Worm (Caenorhabditis elegans): Measurements from ENCODE around the gene idh-1.
A peak's percentile ranks its signal among the peaks of the same experiment; 100 is the strongest.

idh-1 gene

DNA sequence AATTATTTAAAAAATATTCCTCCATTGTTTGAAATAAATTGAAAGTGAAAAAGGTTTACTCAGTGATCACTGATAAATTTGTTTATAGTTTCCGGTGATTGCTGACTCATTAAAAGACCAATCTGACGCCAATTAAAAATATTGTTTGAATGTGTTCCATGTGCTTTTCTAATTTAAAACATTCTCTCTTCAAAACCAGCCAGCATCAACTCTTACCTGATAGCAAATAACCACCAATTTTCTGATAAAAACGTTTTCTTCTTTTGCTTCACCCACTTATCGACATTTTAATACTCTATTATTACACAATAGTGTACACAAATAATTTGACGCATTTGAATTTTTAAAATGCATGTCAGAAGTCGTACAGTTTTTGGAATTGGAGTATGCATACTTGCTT lies 39.2 kb downstream of the idh-1 start, which contains the start of gene F56D5.6:
TSS of gene F56D5.6 (plus strand) at position 208 of the 400 bp plus-strand sequence.
- no peak for TF ChIP-seq mef-2 (tag; optimal IDR thresholded peaks at IDR 0.05)
- no peak for TF ChIP-seq ceh-82 (tag; optimal IDR thresholded peaks at IDR 0.05)
- no peak for TF ChIP-seq ets-5 (GFP tag; IDR thresholded peaks at IDR 0.05)
- TF ChIP-seq nhr-77 (tag; optimal IDR thresholded peaks at IDR 0.05) = no peak
- TF ChIP-seq sptf-1 (tag; optimal IDR thresholded peaks at IDR 0.05) = no peak
- TF ChIP-seq pqm-1 (tag; optimal IDR thresholded peaks at IDR 0.05) = no peak
- TF ChIP-seq elt-2 (tag; optimal IDR thresholded peaks at IDR 0.05) = peak; percentile 17

DNA sequence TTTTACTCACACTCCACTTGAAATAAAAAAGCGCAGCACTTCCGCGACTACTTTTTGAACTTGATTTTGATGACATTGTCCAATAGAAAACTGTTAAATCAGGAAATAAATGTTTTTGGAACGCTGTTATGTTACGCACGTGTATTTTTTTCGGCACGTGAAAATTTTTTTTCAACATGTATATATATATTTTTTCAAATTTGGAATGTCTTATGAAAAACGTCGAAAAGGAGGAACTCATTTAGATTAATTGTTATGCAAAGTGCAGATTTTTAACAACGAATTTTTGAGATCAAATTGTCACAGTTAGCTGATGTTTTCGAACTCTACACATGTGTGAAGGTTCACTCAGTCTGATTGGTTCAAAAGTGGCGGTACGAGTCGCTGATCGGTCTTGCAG lies 42.4 kb downstream of the idh-1 start, which contains the start of gene F56D5.2:
TSS of gene F56D5.2 (minus strand) at position 101 of the 400 bp plus-strand sequence.
- TF ChIP-seq ets-5 (GFP tag; IDR thresholded peaks at IDR 0.05) (no peak), irx-1 (tag; optimal IDR thresholded peaks at IDR 0.05) (no peak), nhr-85 (tag) (no peak), nhr-71 (tag; optimal IDR thresholded peaks at IDR 0.05) (no peak), blmp-1 (tag; optimal IDR thresholded peaks at IDR 0.05) (no peak), sptf-1 (tag; optimal IDR thresholded peaks at IDR 0.05) (no peak), ces-1 (GFP tag; optimal IDR thresholded peaks at IDR 0.05) (no peak), nhr-84 (tag; optimal IDR thresholded peaks at IDR 0.05) (no peak), lin-14 (GFP tag; optimal IDR thresholded peaks at IDR 0.05) (no peak), lin-35 (GFP tag; optimal IDR thresholded peaks at IDR 0.05) (no peak), nhr-47 (tag; optimal IDR thresholded peaks at IDR 0.05) (no peak), grh-1 (GFP tag; IDR thresholded peaks at IDR 0.05) (no peak), unc-62 (GFP tag; optimal IDR thresholded peaks at IDR 0.05) (no peak), elt-3 (tag; optimal IDR thresholded peaks at IDR 0.05) (no peak)

DNA sequence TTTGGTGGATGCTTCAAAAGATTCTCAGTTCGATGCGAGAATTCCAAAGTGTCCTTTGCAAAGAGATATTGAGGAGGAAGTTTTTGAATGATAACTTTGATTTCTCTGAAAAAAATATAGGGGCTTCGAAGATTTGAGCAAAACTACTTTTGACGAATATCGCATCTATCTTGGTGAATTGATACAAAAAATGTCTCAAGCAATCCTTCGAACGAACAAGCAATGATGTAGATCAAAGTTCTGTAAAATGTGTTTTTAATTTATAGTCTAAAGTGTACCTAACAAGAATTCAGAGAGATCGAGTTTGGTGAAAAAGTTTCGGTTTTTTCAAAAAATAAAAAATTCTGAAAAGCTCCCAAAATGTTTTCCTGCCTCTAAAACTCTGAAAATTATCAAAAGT lies 43.6 kb downstream of the idh-1 start, which contains the start of gene F56D5.3:
TSS of gene F56D5.3 (plus strand) at position 301 of the 400 bp plus-strand sequence.
- TF ChIP-seq pax-3 (tag; optimal IDR thresholded peaks at IDR 0.05) = no peak
- TF ChIP-seq mab-9 (GFP tag; IDR thresholded peaks at IDR 0.05) = no peak
- TF ChIP-seq C16A3.4 (tag; optimal IDR thresholded peaks at IDR 0.05) = no peak
- TF ChIP-seq lin-39 (tag; optimal IDR thresholded peaks at IDR 0.05) = no peak
- no peak for TF ChIP-seq elt-3 (tag; optimal IDR thresholded peaks at IDR 0.05)
- TF ChIP-seq vab-15 (tag; optimal IDR thresholded peaks at IDR 0.05) = no peak
- TF ChIP-seq grh-1 (GFP tag; IDR thresholded peaks at IDR 0.05) = no peak
- TF ChIP-seq lin-15B (tag; optimal IDR thresholded peaks at IDR 0.05) = no peak
- no peak for TF ChIP-seq pqm-1 (tag; optimal IDR thresholded peaks at IDR 0.05)
- TF ChIP-seq blmp-1 (tag; optimal IDR thresholded peaks at IDR 0.05) = no peak

DNA sequence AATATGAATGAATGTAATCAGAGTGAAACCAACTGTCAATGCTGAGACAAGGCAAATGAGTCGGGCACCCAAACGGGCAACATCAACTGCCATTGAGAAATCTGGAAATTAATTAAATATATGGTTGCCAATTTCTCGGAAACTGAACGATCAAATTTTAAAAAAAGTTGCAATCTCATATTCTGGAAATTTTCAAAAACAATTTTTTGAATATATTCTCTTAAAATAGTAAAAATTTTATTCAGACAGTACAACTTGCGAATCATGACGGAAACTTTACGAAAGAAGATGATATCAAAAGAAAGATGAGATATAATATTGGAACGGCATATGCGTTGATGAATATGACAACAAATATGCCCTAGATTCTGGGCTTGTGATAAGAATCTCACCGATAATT lies 44.8 kb downstream of the idh-1 start, which contains the start of gene col-121:
TSS of gene col-121 (minus strand) at position 101 of the 400 bp plus-strand sequence.
- TF ChIP-seq lin-14 (GFP tag; optimal IDR thresholded peaks at IDR 0.05) (no peak), nhr-71 (tag; optimal IDR thresholded peaks at IDR 0.05) (no peak), ceh-82 (tag; optimal IDR thresholded peaks at IDR 0.05) (no peak), nhr-84 (tag; optimal IDR thresholded peaks at IDR 0.05) (no peak), hlh-4 (tag; optimal IDR thresholded peaks at IDR 0.05) (no peak), nhr-77 (tag; optimal IDR thresholded peaks at IDR 0.05) (no peak), nhr-12 (tag; optimal IDR thresholded peaks at IDR 0.05) (no peak), ceh-90 (tag; optimal IDR thresholded peaks at IDR 0.05) (no peak), unc-98 (GFP tag; IDR thresholded peaks at IDR 0.05) (no peak), ama-1 (optimal IDR thresholded peaks at IDR 0.05) (no peak), zip-4 (GFP tag; optimal IDR thresholded peaks at IDR 0.05) (no peak), nhr-28 (tag; optimal IDR thresholded peaks at IDR 0.05) (no peak), nhr-237 (tag; optimal IDR thresholded peaks at IDR 0.05) (no peak), xbp-1 (tag; optimal IDR thresholded peaks at IDR 0.05) (no peak), efl-3 (GFP tag; optimal IDR thresholded peaks at IDR 0.05) (no peak), unc-86 (tag; optimal IDR thresholded peaks at IDR 0.05) (no peak), ceh-88 (GFP tag; IDR thresholded peaks at IDR 0.05) (no peak), irx-1 (tag; optimal IDR thresholded peaks at IDR 0.05) (no peak), C04F5.9 (tag; optimal IDR thresholded peaks at IDR 0.05) (no peak), snpc-4 (tag; optimal IDR thresholded peaks at IDR 0.05) (no peak)
